Fruit fly (Drosophila melanogaster) whole organism, embryonic: ENCODE data around the gene CG15046.
A peak's percentile ranks its signal among the peaks of the same experiment; 100 is the strongest.

Source experiments
- Adf1 ChIP-seq: fragments of 200-800 bp; sonication (Bioruptor generic); IDR thresholded peaks from 2 replicates; pipeline ENCODE4 v1.3.6; 2022; ENCODE audit warnings: missing biosample characterization, missing genetic modification characterization
- Atf3 ChIP-seq: fragments of 200-800 bp; sonication (Bioruptor generic); optimal IDR thresholded peaks from 3 replicates; lab custom pipeline; 2016; ENCODE audit warnings: missing biosample characterization, missing genetic modification characterization
- CG1024 ChIP-seq: fragments of 200-800 bp; sonication (Bioruptor generic); IDR thresholded peaks from 2 replicates; pipeline ENCODE4 v1.3.6; 2022; ENCODE audit warnings: missing biosample characterization, missing genetic modification characterization
- CG10274 ChIP-seq: fragments of 200-800 bp; sonication (Bioruptor generic); optimal IDR thresholded peaks from 3 replicates; lab custom pipeline; 2017; ENCODE audit warnings: missing biosample characterization, mild to moderate bottlenecking, missing genetic modification characterization
- CG10321 ChIP-seq: fragments of 200-800 bp; sonication (Bioruptor generic); IDR thresholded peaks from 2 replicates; pipeline ENCODE4 v1.3.6; 2022; ENCODE audit warnings: missing biosample characterization, missing genetic modification characterization
- CG12104 ChIP-seq: fragments of 200-800 bp; sonication (Bioruptor generic); optimal IDR thresholded peaks from 3 replicates; lab custom pipeline; 2016; ENCODE audit warnings: missing biosample characterization, missing genetic modification characterization
- CG1603 ChIP-seq: fragments of 200-800 bp; sonication (Bioruptor generic); optimal IDR thresholded peaks from 2 replicates; lab custom pipeline; 2019; ENCODE audit warnings: missing biosample characterization, mild to moderate bottlenecking, missing genetic modification characterization, moderate library complexity
- CG1647 ChIP-seq: fragments of 200-800 bp; sonication (Bioruptor generic); optimal IDR thresholded peaks from 3 replicates; lab custom pipeline; 2016; ENCODE audit warnings: missing biosample characterization, missing genetic modification characterization
- CG2678 ChIP-seq: fragments of 200-800 bp; sonication (Bioruptor generic); optimal IDR thresholded peaks from 3 replicates; lab custom pipeline; 2019; ENCODE audit warnings: missing biosample characterization, mild to moderate bottlenecking, missing genetic modification characterization, moderate library complexity
- CG30020 ChIP-seq: fragments of 200-800 bp; optimal IDR thresholded peaks from 2 replicates; lab custom pipeline; 2019; ENCODE audit warnings: missing biosample characterization, mild to moderate bottlenecking, missing genetic modification characterization, moderate library complexity
- CG33557 ChIP-seq: fragments of 200-800 bp; sonication (Bioruptor generic); optimal IDR thresholded peaks from 2 replicates; lab custom pipeline; 2019; ENCODE audit warnings: missing biosample characterization, mild to moderate bottlenecking, missing genetic modification characterization, moderate library complexity
- CG34224 ChIP-seq: fragments of 200-800 bp; sonication (Bioruptor generic); IDR thresholded peaks from 3 replicates; pipeline ENCODE4 v1.3.6; 2022; ENCODE audit warnings: missing biosample characterization, missing genetic modification characterization; ENCODE audit not compliant: partially characterized antibody
- CG6854 ChIP-seq: fragments of 200-800 bp; sonication (Bioruptor generic); optimal IDR thresholded peaks from 3 replicates; lab custom pipeline; 2017; ENCODE audit warnings: missing biosample characterization, mild to moderate bottlenecking, missing genetic modification characterization
- CG7271 ChIP-seq: fragments of 200-800 bp; sonication (Bioruptor generic); optimal IDR thresholded peaks from 2 replicates; lab custom pipeline; 2018; ENCODE audit warnings: missing biosample characterization, mild to moderate bottlenecking, missing genetic modification characterization, moderate library complexity
- CG7556 ChIP-seq: fragments of 200-800 bp; sonication (Bioruptor generic); optimal IDR thresholded peaks from 2 replicates; lab custom pipeline; 2017; ENCODE audit warnings: missing biosample characterization, mild to moderate bottlenecking, missing genetic modification characterization
- CG8290 ChIP-seq, 3 experiments: fragments of 200-800 bp; sonication (Bioruptor generic); optimal IDR thresholded peaks; 2 replicates each; lab custom pipeline; 2016 to 2019; ENCODE audit warnings: missing biosample characterization in 3 of 3, missing genetic modification characterization in 3 of 3, mild to moderate bottlenecking in 2 of 3, moderate library complexity in 1 of 3
- CG9932 ChIP-seq: fragments of 200-800 bp; sonication (Bioruptor generic); IDR thresholded peaks from 2 replicates; pipeline ENCODE4 v1.3.6; 2022; ENCODE audit warnings: missing biosample characterization, missing genetic modification characterization
- Deaf1 ChIP-seq: fragments of 200-800 bp; optimal IDR thresholded peaks from 3 replicates; lab custom pipeline; 2019; ENCODE audit warnings: missing biosample characterization, mild to moderate bottlenecking, missing genetic modification characterization, moderate library complexity
- Doc2 ChIP-seq: fragments of 200-800 bp; sonication (Bioruptor generic); IDR thresholded peaks from 2 replicates; pipeline ENCODE4 v1.3.6; 2022; ENCODE audit warnings: missing biosample characterization, missing genetic modification characterization
- Doc3 ChIP-seq: fragments of 200-800 bp; sonication (Bioruptor generic); IDR thresholded peaks from 3 replicates; pipeline ENCODE4 v1.3.6; 2022; ENCODE audit warnings: missing biosample characterization, missing genetic modification characterization; ENCODE audit not compliant: partially characterized antibody
- Fer3 ChIP-seq: fragments of 200-800 bp; sonication (Bioruptor generic); optimal IDR thresholded peaks from 2 replicates; lab custom pipeline; 2018; ENCODE audit warnings: missing biosample characterization, mild to moderate bottlenecking, missing genetic modification characterization, moderate library complexity
- Jarid2 ChIP-seq: fragments of 200-800 bp; sonication (Bioruptor generic); optimal IDR thresholded peaks from 3 replicates; lab custom pipeline; 2017; ENCODE audit warnings: mild to moderate bottlenecking, missing biosample characterization, missing genetic modification reagents, missing genetic modification characterization
- Meics ChIP-seq: fragments of 200-800 bp; sonication (Bioruptor generic); optimal IDR thresholded peaks from 2 replicates; lab custom pipeline; 2017; ENCODE audit warnings: missing biosample characterization, mild to moderate bottlenecking, missing genetic modification characterization
- Nf-YC ChIP-seq: fragments of 200-800 bp; optimal IDR thresholded peaks from 3 replicates; lab custom pipeline; 2019; ENCODE audit warnings: missing biosample characterization, mild to moderate bottlenecking, missing genetic modification characterization, moderate library complexity
- Opbp ChIP-seq: fragments of 200-800 bp; sonication (Bioruptor generic); IDR thresholded peaks from 3 replicates; pipeline ENCODE4 v1.3.6; 2022; ENCODE audit warnings: missing biosample characterization, missing genetic modification characterization; ENCODE audit not compliant: partially characterized antibody
- Optix ChIP-seq: fragments of 200-800 bp; sonication (Bioruptor generic); IDR thresholded peaks from 3 replicates; pipeline ENCODE4 v1.3.6; 2022; ENCODE audit warnings: missing biosample characterization, missing genetic modification characterization
- Ravus ChIP-seq: fragments of 200-800 bp; sonication (Bioruptor generic); IDR thresholded peaks from 2 replicates; pipeline ENCODE4 v1.3.6; 2022; ENCODE audit warnings: missing biosample characterization, missing genetic modification characterization
- Scr ChIP-seq: fragments of 200-800 bp; sonication (Bioruptor generic); IDR thresholded peaks from 2 replicates; pipeline ENCODE4 v1.3.6; 2022; ENCODE audit warnings: missing biosample characterization, missing genetic modification characterization; ENCODE audit not compliant: partially characterized antibody
- abd-A ChIP-seq: fragments of 200-800 bp; sonication (Bioruptor generic); optimal IDR thresholded peaks from 3 replicates; lab custom pipeline; 2019; ENCODE audit warnings: missing biosample characterization, mild to moderate bottlenecking, missing genetic modification characterization, moderate library complexity
- caup ChIP-seq: fragments of 200-800 bp; sonication (Bioruptor generic); optimal IDR thresholded peaks from 3 replicates; lab custom pipeline; 2017; ENCODE audit warnings: missing biosample characterization, mild to moderate bottlenecking, missing genetic modification characterization, moderate library complexity; ENCODE audit not compliant: severe bottlenecking
- ci ChIP-seq: fragments of 200-800 bp; sonication (Bioruptor generic); IDR thresholded peaks from 3 replicates; pipeline ENCODE4 v1.3.6; 2022; ENCODE audit warnings: missing biosample characterization, missing genetic modification characterization
- crc ChIP-seq: fragments of 200-800 bp; sonication (Bioruptor generic); optimal IDR thresholded peaks from 2 replicates; lab custom pipeline; 2016; ENCODE audit warnings: missing biosample characterization, missing genetic modification characterization
- dimm ChIP-seq: fragments of 200-800 bp; sonication (Bioruptor generic); IDR thresholded peaks from 2 replicates; pipeline ENCODE4 v1.3.6; 2022; ENCODE audit warnings: missing biosample characterization, missing genetic modification characterization
- fu2 ChIP-seq: fragments of 200-800 bp; sonication (Bioruptor generic); optimal IDR thresholded peaks from 2 replicates; lab custom pipeline; 2016; ENCODE audit warnings: missing biosample characterization, missing genetic modification characterization
- gce ChIP-seq: fragments of 200-800 bp; sonication (Bioruptor generic); IDR thresholded peaks from 3 replicates; pipeline ENCODE4 v1.3.6; 2022; ENCODE audit warnings: missing biosample characterization, missing genetic modification characterization
- her ChIP-seq: fragments of 200-800 bp; sonication (Bioruptor generic); optimal IDR thresholded peaks from 2 replicates; lab custom pipeline; 2016; ENCODE audit warnings: missing biosample characterization, missing genetic modification characterization
- lola ChIP-seq, 3 experiments: fragments of >200 bp in 2 of 3; fragments of 200-800 bp in 1 of 3; sonication (Bioruptor generic) in 1 of 3; optimal IDR thresholded peaks; 2 replicates each; lab custom pipeline; 2017 to 2019; ENCODE audit warnings: missing biosample characterization in 3 of 3, missing genetic modification characterization in 3 of 3, mild to moderate bottlenecking in 1 of 3, moderate library complexity in 1 of 3
- luna ChIP-seq: fragments of 200-800 bp; sonication (Bioruptor generic); optimal IDR thresholded peaks from 2 replicates; lab custom pipeline; 2016; ENCODE audit warnings: missing biosample characterization, missing genetic modification characterization
- nau ChIP-seq: fragments of 200-800 bp; sonication (Bioruptor generic); optimal IDR thresholded peaks from 3 replicates; lab custom pipeline; 2017; ENCODE audit warnings: missing biosample characterization, mild to moderate bottlenecking, missing genetic modification characterization, missing genetic modification reagents
- nom ChIP-seq: fragments of 200-800 bp; sonication (Bioruptor generic); optimal IDR thresholded peaks from 2 replicates; lab custom pipeline; 2017; ENCODE audit warnings: missing biosample characterization, missing genetic modification characterization, mild to moderate bottlenecking, moderate library complexity, missing genetic modification reagents
- prd ChIP-seq, 3 experiments: fragments of >200 bp in 2 of 3; fragments of 200-800 bp in 1 of 3; sonication (Bioruptor generic) in 1 of 3; optimal IDR thresholded peaks in 2 of 3; IDR thresholded peaks in 1 of 3; 2 replicates in 2 of 3; 3 replicates in 1 of 3; pipeline versions ENCODE4 v1.3.6 to Lab custom; 2017 to 2022; ENCODE audit warnings: missing biosample characterization in 1 of 3, missing genetic modification characterization in 1 of 3
- pros ChIP-seq: fragments of 200-800 bp; sonication (Bioruptor generic); optimal IDR thresholded peaks from 3 replicates; lab custom pipeline; 2019; ENCODE audit warnings: missing biosample characterization, mild to moderate bottlenecking, missing genetic modification characterization, moderate library complexity
- seq ChIP-seq: fragments of 200-800 bp; sonication (Bioruptor generic); IDR thresholded peaks from 2 replicates; pipeline ENCODE4 v1.3.6; 2022; ENCODE audit warnings: missing biosample characterization, missing genetic modification characterization
- slbo ChIP-seq: fragments of 200-800 bp; sonication (Bioruptor generic); IDR thresholded peaks from 2 replicates; pipeline ENCODE4 v1.3.6; 2022; ENCODE audit warnings: missing biosample characterization, missing genetic modification characterization
- slp2 ChIP-seq: fragments of 200-800 bp; sonication (Bioruptor generic); optimal IDR thresholded peaks from 2 replicates; lab custom pipeline; 2016; ENCODE audit warnings: missing biosample characterization, missing genetic modification characterization
- tna ChIP-seq: fragments of 200-800 bp; sonication (Bioruptor generic); IDR thresholded peaks from 2 replicates; pipeline ENCODE4 v1.3.6; 2022; ENCODE audit warnings: missing biosample characterization, missing genetic modification characterization; ENCODE audit not compliant: partially characterized antibody
- tx ChIP-seq: fragments of 200-800 bp; sonication (Bioruptor generic); optimal IDR thresholded peaks from 2 replicates; lab custom pipeline; 2016; ENCODE audit warnings: missing biosample characterization, missing genetic modification characterization
- usp ChIP-seq: fragments of >200 bp; optimal IDR thresholded peaks from 2 replicates; lab custom pipeline; 2017; ENCODE audit warnings: missing biosample characterization, missing genetic modification characterization

CG15046 gene

dm6 chrX:18534393-18534792 lies 45.0 kb upstream of the CG15046 start (continued):
- TF ChIP-seq CG34224 (GFP tag; lab: Robert Waterston, UW), result peak; percentile 48; the same call in 1 of the 3 replicates
- peak; percentile 95 for TF ChIP-seq Deaf1 (tag; lab: Kevin White, UChicago)
- TF ChIP-seq tna (GFP tag; lab: Robert Waterston, UW), result 0 out of 2 replicates have a peak, but pooled peaks have one; percentile 22
- TF ChIP-seq CG1647 (GFP tag; lab: Kevin White, UChicago), result no peak
- peak; percentile 85 for TF ChIP-seq Adf1 (GFP tag; lab: Robert Waterston, UW)
- peak; percentile 96 for TF ChIP-seq Nf-YC (tag; lab: Kevin White, UChicago)
- TF ChIP-seq caup (GFP tag; lab: Kevin White, UChicago), result no peak
- peak; percentile 71 for TF ChIP-seq pros (GFP tag; lab: Kevin White, UChicago)
- peak; percentile 39; the same call in 1 of the 3 replicates for TF ChIP-seq Opbp (GFP tag; lab: Robert Waterston, UW)
- 0 out of 2 replicates have a peak, but pooled peaks have one; percentile 11 for TF ChIP-seq Scr
- TF ChIP-seq Jarid2 (GFP tag; lab: Kevin White, UChicago), result peak; percentile 73
- 0 out of 3 replicates have a peak, but pooled peaks have one; percentile 14 for TF ChIP-seq Doc3
- TF ChIP-seq nom, result peak; percentile 38
- TF ChIP-seq ci (GFP tag; lab: Robert Waterston, UW), result peak; percentile 30; the same call in 1 of the 3 replicates
- TF ChIP-seq CG30020 (tag; lab: Kevin White, UChicago), result no peak
- peak; percentile 55 for TF ChIP-seq abd-A
- TF ChIP-seq CG7271 (tag; lab: Kevin White, UChicago), result no peak

- no peak for TF ChIP-seq CG33557 (GFP tag; lab: Kevin White, UChicago)
- TF ChIP-seq Ravus (GFP tag; lab: Robert Waterston, UW), result no peak
- no peak for TF ChIP-seq luna (GFP tag; lab: Kevin White, UChicago)
- no peak for TF ChIP-seq CG9932 (GFP tag; lab: Robert Waterston, UW)
- no peak for TF ChIP-seq prd (optimal IDR thresholded peaks at IDR 0.05; lab: Kevin White, UChicago)
- TF ChIP-seq prd (GFP tag; IDR thresholded peaks at IDR 0.05; lab: Robert Waterston, UW), result peak; percentile 27; the same call in 1 of the 3 replicates
- no peak for TF ChIP-seq nau (GFP tag; lab: Kevin White, UChicago)
- TF ChIP-seq slbo (GFP tag; lab: Robert Waterston, UW), result 0 out of 2 replicates have a peak, but pooled peaks have one; percentile 19
- TF ChIP-seq tx (GFP tag; lab: Kevin White, UChicago), result no peak
- peak; percentile 35 for TF ChIP-seq CG2678 (tag; lab: Kevin White, UChicago)
- TF ChIP-seq CG1024, result no peak
- no peak for TF ChIP-seq CG8290 (GFP tag; optimal IDR thresholded peaks at IDR 0.05; lab: Kevin White, UChicago)
- no peak for TF ChIP-seq CG8290 (tag; optimal IDR thresholded peaks at IDR 0.05; lab: Kevin White, UChicago)
- no peak for TF ChIP-seq CG12104 (GFP tag; lab: Kevin White, UChicago)
- no peak for TF ChIP-seq her
- no peak for TF ChIP-seq dimm
- peak; percentile 52 for TF ChIP-seq CG7556 (GFP tag; lab: Kevin White, UChicago)
- TF ChIP-seq CG10321 (GFP tag; lab: Robert Waterston, UW), result no peak
- no peak for TF ChIP-seq crc (GFP tag; lab: Kevin White, UChicago)
- TF ChIP-seq fu2 (GFP tag; lab: Kevin White, UChicago), result no peak
- no peak for TF ChIP-seq usp (GFP tag; lab: Kevin White, UChicago)
- TF ChIP-seq CG6854 (GFP tag; lab: Kevin White, UChicago), result no peak
- no peak for TF ChIP-seq Meics
- no peak for TF ChIP-seq Atf3
- TF ChIP-seq CG1603 (tag; lab: Kevin White, UChicago), result no peak
- no peak for TF ChIP-seq gce (GFP tag; lab: Robert Waterston, UW)
- no peak for TF ChIP-seq Optix
- no peak for TF ChIP-seq seq (GFP tag; lab: Robert Waterston, UW)
- TF ChIP-seq Doc2 (GFP tag; lab: Robert Waterston, UW), result no peak
- TF ChIP-seq CG10274 (GFP tag; lab: Kevin White, UChicago), result no peak
- TF ChIP-seq Fer3 (tag; lab: Kevin White, UChicago), result no peak
- peak in 1 of 3 experiments; percentile 57 for TF ChIP-seq lola (GFP tag; optimal IDR thresholded peaks at IDR 0.05; lab: Kevin White, UChicago)
- no peak for TF ChIP-seq Nf-YC (tag; lab: Kevin White, UChicago)
- no peak for TF ChIP-seq slp2 (GFP tag; lab: Kevin White, UChicago)
These were observed 43.9 kb upstream of the CG15046 start for dm6 chrX:18533308-18533707.
